Fruit fly (Drosophila melanogaster): ENCODE measurements around the gene Mur18B.
A peak's percentile ranks its signal among the peaks of the same experiment; 100 is the strongest.

Mur18B gene

dm6 chrX:19243379-19243834, 30.4 kb downstream of the Mur18B start, which contains the start of gene CG7889 (continued):
- TF ChIP-seq Neu2 (GFP tag; optimal IDR thresholded peaks at IDR 0.05; ENCODE audit: borderline replicate concordance) (no peak), eyg (GFP tag; optimal IDR thresholded peaks at IDR 0.05) (no peak), vfl (GFP tag; optimal IDR thresholded peaks at IDR 0.05) (no peak), Max (GFP tag; optimal IDR thresholded peaks at IDR 0.05) (peak; percentile 39), Atf3 (GFP tag; optimal IDR thresholded peaks at IDR 0.05) (no peak), CG18262 (tag; optimal IDR thresholded peaks at IDR 0.05) (peak; percentile 53), CG15479 (GFP tag; optimal IDR thresholded peaks at IDR 0.05) (no peak), HmgD (GFP tag; optimal IDR thresholded peaks at IDR 0.05) (no peak), Nf-YC (tag; optimal IDR thresholded peaks at IDR 0.05) (peak; percentile 25), lab (GFP tag; optimal IDR thresholded peaks at IDR 0.05) (peak; percentile 3), Dad (GFP tag; optimal IDR thresholded peaks at IDR 0.05) (no peak), CG2712 (tag; optimal IDR thresholded peaks at IDR 0.05) (peak; percentile 59), fru (optimal IDR thresholded peaks at IDR 0.05) (no peak), BEAF-32 (GFP tag; optimal IDR thresholded peaks at IDR 0.05) (no peak), CG7963 (GFP tag; IDR thresholded peaks at IDR 0.05; ENCODE audit: partially characterized antibody) (no peak), vnd (GFP tag; IDR thresholded peaks at IDR 0.05; ENCODE audit: partially characterized antibody) (no peak), CG2875 (GFP tag; optimal IDR thresholded peaks at IDR 0.05) (no peak), B-H1 (GFP tag; IDR thresholded peaks at IDR 0.05) (no peak), Myb (GFP tag; optimal IDR thresholded peaks at IDR 0.05) (no peak), sob (GFP tag; IDR thresholded peaks at IDR 0.05) (peak; percentile 34; the same call in 1 of the 2 replicates), CG8359 (GFP tag; optimal IDR thresholded peaks at IDR 0.05; ENCODE audit: borderline replicate concordance) (no peak), BtbVII (GFP tag; optimal IDR thresholded peaks at IDR 0.05) (peak; percentile 30), CG13287 (GFP tag; IDR thresholded peaks at IDR 0.05; ENCODE audit: partially characterized antibody) (peak; percentile 11; the same call in 1 of the 2 replicates), CG9437 (GFP tag; optimal IDR thresholded peaks at IDR 0.05) (no peak), sisA (GFP tag; IDR thresholded peaks at IDR 0.05) (no peak), Mad (GFP tag; optimal IDR thresholded peaks at IDR 0.05) (no peak), psq (GFP tag; optimal IDR thresholded peaks at IDR 0.05) (no peak), Xrp1 (GFP tag; IDR thresholded peaks at IDR 0.05) (peak; percentile 26; the same call in 1 of the 2 replicates), CG7271 (tag; optimal IDR thresholded peaks at IDR 0.05) (no peak), tna (GFP tag; IDR thresholded peaks at IDR 0.05; ENCODE audit: partially characterized antibody) (no peak), hb (GFP tag; IDR thresholded peaks at IDR 0.05; ENCODE audit: partially characterized antibody) (no peak), MESR4 (GFP tag; optimal IDR thresholded peaks at IDR 0.05) (peak; percentile 61), CG9727 (GFP tag; optimal IDR thresholded peaks at IDR 0.05) (peak; percentile 22), CG12942 (GFP tag; optimal IDR thresholded peaks at IDR 0.05) (no peak), NfI (GFP tag; optimal IDR thresholded peaks at IDR 0.05) (no peak), CG32767 (GFP tag; IDR thresholded peaks at IDR 0.05) (no peak), CG2199 (GFP tag; IDR thresholded peaks at IDR 0.05) (no peak), E2f1 (GFP tag; IDR thresholded peaks at IDR 0.05) (0 out of 2 replicates have a peak, but pooled peaks have one; percentile 18), pfk (GFP tag; optimal IDR thresholded peaks at IDR 0.05) (no peak), CG10462 (GFP tag; optimal IDR thresholded peaks at IDR 0.05) (no peak), dm (GFP tag; optimal IDR thresholded peaks at IDR 0.05) (peak; percentile 10), CG9817 (tag; optimal IDR thresholded peaks at IDR 0.05) (no peak), Hr3 (GFP tag; optimal IDR thresholded peaks at IDR 0.05) (no peak), CG31388 (GFP tag; optimal IDR thresholded peaks at IDR 0.05) (no peak), CG1832 (GFP tag; optimal IDR thresholded peaks at IDR 0.05) (no peak), HmgZ (tag; optimal IDR thresholded peaks at IDR 0.05) (peak; percentile 12), so (GFP tag; IDR thresholded peaks at IDR 0.05) (no peak), TFAM (GFP tag; optimal IDR thresholded peaks at IDR 0.05) (no peak), trem (tag; optimal IDR thresholded peaks at IDR 0.05) (peak; percentile 7), insv (GFP tag; optimal IDR thresholded peaks at IDR 0.05) (no peak), Ada2b (GFP tag; IDR thresholded peaks at IDR 0.05) (no peak)
